Fruit fly (Drosophila melanogaster) whole organism, embryonic: ENCODE results near the gene fau.

Experiments
- Ada2b ChIP-seq: fragments of 200-800 bp; sonication (Bioruptor generic); IDR thresholded peaks from 2 replicates; pipeline ENCODE4 v1.3.6; 2022; ENCODE audit warnings: missing biosample characterization, missing genetic modification characterization
- Adf1 ChIP-seq: fragments of 200-800 bp; sonication (Bioruptor generic); IDR thresholded peaks from 2 replicates; pipeline ENCODE4 v1.3.6; 2022; ENCODE audit warnings: missing biosample characterization, missing genetic modification characterization
- Atf6 ChIP-seq: fragments of 200-800 bp; sonication (Bioruptor generic); IDR thresholded peaks from 2 replicates; pipeline ENCODE4 v1.3.6; 2022; ENCODE audit warnings: missing biosample characterization, missing genetic modification characterization
- Bgb ChIP-seq: fragments of 200-800 bp; sonication (Bioruptor generic); IDR thresholded peaks from 2 replicates; pipeline ENCODE4 v1.3.6; 2022; ENCODE audit warnings: missing biosample characterization, missing genetic modification characterization; ENCODE audit not compliant: partially characterized antibody
- CG1024 ChIP-seq: fragments of 200-800 bp; sonication (Bioruptor generic); IDR thresholded peaks from 2 replicates; pipeline ENCODE4 v1.3.6; 2022; ENCODE audit warnings: missing biosample characterization, missing genetic modification characterization
- CG10959 ChIP-seq: fragments of 200-800 bp; sonication (Bioruptor generic); IDR thresholded peaks from 2 replicates; pipeline ENCODE4 v1.3.6; 2022; ENCODE audit warnings: missing biosample characterization, missing genetic modification characterization
- CG11456 ChIP-seq: fragments of 200-800 bp; sonication (Bioruptor generic); IDR thresholded peaks from 3 replicates; pipeline ENCODE4 v1.3.6; 2022; ENCODE audit warnings: missing biosample characterization, missing genetic modification characterization
- CG11695 ChIP-seq: fragments of 200-800 bp; sonication (Bioruptor generic); IDR thresholded peaks from 3 replicates; pipeline ENCODE4 v1.3.6; 2022; ENCODE audit warnings: missing biosample characterization, missing genetic modification characterization
- CG12155 ChIP-seq: fragments of 200-800 bp; sonication (Bioruptor generic); optimal IDR thresholded peaks from 3 replicates; lab custom pipeline; 2016; ENCODE audit warnings: missing biosample characterization, missing genetic modification characterization
- CG12299 ChIP-seq: fragments of 200-800 bp; sonication (Bioruptor generic); optimal IDR thresholded peaks from 2 replicates; lab custom pipeline; 2018; ENCODE audit warnings: missing biosample characterization, mild to moderate bottlenecking, missing genetic modification characterization
- CG14965 ChIP-seq: fragments of 200-800 bp; sonication (Bioruptor generic); optimal IDR thresholded peaks from 2 replicates; lab custom pipeline; 2016; ENCODE audit warnings: missing biosample characterization, missing genetic modification characterization, borderline replicate concordance
- CG17612 ChIP-seq: fragments of 200-800 bp; sonication (Bioruptor generic); IDR thresholded peaks from 2 replicates; pipeline ENCODE4 v1.3.6; 2022; ENCODE audit warnings: missing biosample characterization, missing genetic modification characterization
- CG18476 ChIP-seq: fragments of 200-800 bp; sonication (Bioruptor generic); optimal IDR thresholded peaks from 2 replicates; lab custom pipeline; 2016; ENCODE audit warnings: missing biosample characterization, mild to moderate bottlenecking, missing genetic modification characterization
- CG18599 ChIP-seq: fragments of 200-800 bp; sonication (Bioruptor generic); optimal IDR thresholded peaks from 3 replicates; lab custom pipeline; 2017; ENCODE audit warnings: missing biosample characterization, missing genetic modification characterization, mild to moderate bottlenecking, moderate library complexity, missing genetic modification reagents
- CG2202 ChIP-seq: fragments of 200-800 bp; sonication (Bioruptor generic); optimal IDR thresholded peaks from 2 replicates; lab custom pipeline; 2018; ENCODE audit warnings: missing biosample characterization, mild to moderate bottlenecking, missing genetic modification characterization
- CG2875 ChIP-seq: fragments of 200-800 bp; sonication (Bioruptor generic); optimal IDR thresholded peaks from 2 replicates; lab custom pipeline; 2017; ENCODE audit warnings: missing biosample characterization, mild to moderate bottlenecking, missing genetic modification characterization, missing genetic modification reagents
- CG30020 ChIP-seq: fragments of 200-800 bp; optimal IDR thresholded peaks from 2 replicates; lab custom pipeline; 2019; ENCODE audit warnings: missing biosample characterization, mild to moderate bottlenecking, missing genetic modification characterization, moderate library complexity
- CG3407 ChIP-seq: fragments of 200-800 bp; sonication (Bioruptor generic); optimal IDR thresholded peaks from 2 replicates; lab custom pipeline; 2018; ENCODE audit warnings: missing biosample characterization, mild to moderate bottlenecking, missing genetic modification characterization
- CG43689 ChIP-seq: fragments of 200-800 bp; sonication (Bioruptor generic); IDR thresholded peaks from 2 replicates; pipeline ENCODE4 v1.3.6; 2022; ENCODE audit warnings: missing biosample characterization, missing genetic modification characterization
- CG5953 ChIP-seq: fragments of 200-800 bp; sonication (Bioruptor generic); IDR thresholded peaks from 2 replicates; pipeline ENCODE4 v1.3.6; 2022; ENCODE audit warnings: missing biosample characterization, missing genetic modification characterization
- CG6654 ChIP-seq: fragments of 200-800 bp; sonication (Bioruptor generic); optimal IDR thresholded peaks from 2 replicates; lab custom pipeline; 2017; ENCODE audit warnings: missing biosample characterization, mild to moderate bottlenecking, missing genetic modification characterization
- CG6689 ChIP-seq: fragments of 200-800 bp; sonication (Bioruptor generic); IDR thresholded peaks from 2 replicates; pipeline ENCODE4 v1.3.6; 2022; ENCODE audit warnings: missing biosample characterization, missing genetic modification characterization
- CG7271 ChIP-seq: fragments of 200-800 bp; sonication (Bioruptor generic); optimal IDR thresholded peaks from 2 replicates; lab custom pipeline; 2018; ENCODE audit warnings: missing biosample characterization, mild to moderate bottlenecking, missing genetic modification characterization, moderate library complexity
- CG7556 ChIP-seq: fragments of 200-800 bp; sonication (Bioruptor generic); optimal IDR thresholded peaks from 2 replicates; lab custom pipeline; 2017; ENCODE audit warnings: missing biosample characterization, mild to moderate bottlenecking, missing genetic modification characterization
- CG8089 ChIP-seq: fragments of 200-800 bp; sonication (Bioruptor generic); optimal IDR thresholded peaks from 3 replicates; lab custom pipeline; 2016; ENCODE audit warnings: missing biosample characterization, missing genetic modification characterization
- CoRest ChIP-seq: fragments of 200-800 bp; sonication (Bioruptor generic); optimal IDR thresholded peaks from 3 replicates; lab custom pipeline; 2018; ENCODE audit warnings: missing biosample characterization, mild to moderate bottlenecking, missing genetic modification characterization, moderate library complexity
- Dad ChIP-seq: fragments of 200-800 bp; sonication (Bioruptor generic); optimal IDR thresholded peaks from 3 replicates; lab custom pipeline; 2016; ENCODE audit warnings: missing biosample characterization, missing genetic modification characterization
- Hsf ChIP-seq: fragments of 200-800 bp; sonication (Bioruptor generic); optimal IDR thresholded peaks from 3 replicates; lab custom pipeline; 2016; ENCODE audit warnings: missing biosample characterization, missing genetic modification characterization
- NC2α ChIP-seq: fragments of 200-800 bp; sonication (Bioruptor generic); optimal IDR thresholded peaks from 2 replicates; lab custom pipeline; 2016; ENCODE audit warnings: missing biosample characterization, missing genetic modification characterization
- NC2β ChIP-seq: fragments of 200-800 bp; sonication (Bioruptor generic); optimal IDR thresholded peaks from 2 replicates; lab custom pipeline; 2016; ENCODE audit warnings: missing biosample characterization, missing genetic modification characterization
- Neu2 ChIP-seq: fragments of 200-800 bp; sonication (Bioruptor generic); optimal IDR thresholded peaks from 3 replicates; lab custom pipeline; 2016; ENCODE audit warnings: missing biosample characterization, missing genetic modification characterization, borderline replicate concordance
- Nf-YC ChIP-seq: fragments of 200-800 bp; optimal IDR thresholded peaks from 3 replicates; lab custom pipeline; 2019; ENCODE audit warnings: missing biosample characterization, mild to moderate bottlenecking, missing genetic modification characterization, moderate library complexity
- NfI ChIP-seq: fragments of 200-800 bp; sonication (Bioruptor generic); optimal IDR thresholded peaks from 3 replicates; lab custom pipeline; 2018; ENCODE audit warnings: missing biosample characterization, mild to moderate bottlenecking, missing genetic modification characterization, moderate library complexity
- Ravus ChIP-seq: fragments of 200-800 bp; sonication (Bioruptor generic); IDR thresholded peaks from 2 replicates; pipeline ENCODE4 v1.3.6; 2022; ENCODE audit warnings: missing biosample characterization, missing genetic modification characterization
- Spps ChIP-seq: fragments of 200-800 bp; sonication (Bioruptor generic); optimal IDR thresholded peaks from 2 replicates; lab custom pipeline; 2018; ENCODE audit warnings: missing biosample characterization, mild to moderate bottlenecking, missing genetic modification characterization
- Ssrp ChIP-seq: fragments of 200-800 bp; sonication (Bioruptor generic); optimal IDR thresholded peaks from 2 replicates; lab custom pipeline; 2018; ENCODE audit warnings: missing biosample characterization, mild to moderate bottlenecking, missing genetic modification characterization, moderate library complexity
- cg ChIP-seq: fragments of 200-800 bp; sonication (Bioruptor generic); optimal IDR thresholded peaks from 3 replicates; lab custom pipeline; 2019; ENCODE audit warnings: missing biosample characterization, mild to moderate bottlenecking, missing genetic modification characterization, moderate library complexity
- dan ChIP-seq: fragments of 200-800 bp; sonication (Bioruptor generic); IDR thresholded peaks from 2 replicates; pipeline ENCODE4 v1.3.6; 2022; ENCODE audit warnings: missing biosample characterization, missing genetic modification characterization
- fu2 ChIP-seq: fragments of 200-800 bp; sonication (Bioruptor generic); optimal IDR thresholded peaks from 2 replicates; lab custom pipeline; 2016; ENCODE audit warnings: missing biosample characterization, missing genetic modification characterization
- gsb ChIP-seq: fragments of 200-800 bp; sonication (Bioruptor generic); IDR thresholded peaks from 2 replicates; pipeline ENCODE4 v1.3.6; 2022; ENCODE audit warnings: missing biosample characterization, missing genetic modification characterization
- ham ChIP-seq: fragments of 200-800 bp; sonication (Bioruptor generic); IDR thresholded peaks from 2 replicates; pipeline ENCODE4 v1.3.6; 2022; ENCODE audit warnings: missing biosample characterization, missing genetic modification characterization
- hkb ChIP-seq, 2 experiments: fragments of 200-800 bp in 1 of 2; fragments of >200 bp in 1 of 2; sonication (Bioruptor generic) in 1 of 2; IDR thresholded peaks in 1 of 2; optimal IDR thresholded peaks in 1 of 2; 2 replicates each; pipeline versions ENCODE4 v1.3.6 to Lab custom; 2017 to 2022; ENCODE audit warnings: missing biosample characterization in 1 of 2, missing genetic modification characterization in 1 of 2
- nau ChIP-seq: fragments of 200-800 bp; sonication (Bioruptor generic); optimal IDR thresholded peaks from 3 replicates; lab custom pipeline; 2017; ENCODE audit warnings: missing biosample characterization, mild to moderate bottlenecking, missing genetic modification characterization, missing genetic modification reagents
- nom ChIP-seq: fragments of 200-800 bp; sonication (Bioruptor generic); optimal IDR thresholded peaks from 2 replicates; lab custom pipeline; 2017; ENCODE audit warnings: missing biosample characterization, missing genetic modification characterization, mild to moderate bottlenecking, moderate library complexity, missing genetic modification reagents
- pan ChIP-seq, 4 experiments: fragments of >200 bp in 3 of 4; fragments of 200-800 bp in 1 of 4; sonication (Bioruptor generic) in 1 of 4; optimal IDR thresholded peaks in 3 of 4; IDR thresholded peaks in 1 of 4; 2 replicates each; pipeline versions ENCODE4 v1.3.6 to Lab custom; 2017 to 2022; ENCODE audit warnings: missing biosample characterization in 2 of 4, missing genetic modification characterization in 2 of 4, mixed read lengths in 1 of 4
- peb ChIP-seq: fragments of 200-800 bp; sonication (Bioruptor generic); IDR thresholded peaks from 2 replicates; pipeline ENCODE4 v1.3.6; 2022; ENCODE audit warnings: missing biosample characterization, missing genetic modification characterization
- pum ChIP-seq: fragments of 200-800 bp; sonication (Bioruptor generic); optimal IDR thresholded peaks from 2 replicates; lab custom pipeline; 2016; ENCODE audit warnings: missing biosample characterization, missing genetic modification characterization
- tio ChIP-seq: fragments of 200-800 bp; sonication (Bioruptor generic); optimal IDR thresholded peaks from 2 replicates; lab custom pipeline; 2017; ENCODE audit warnings: missing biosample characterization, missing genetic modification characterization, inconsistent platforms
- trem ChIP-seq: fragments of 200-800 bp; optimal IDR thresholded peaks from 3 replicates; lab custom pipeline; 2019; ENCODE audit warnings: missing biosample characterization, mild to moderate bottlenecking, missing genetic modification characterization, moderate library complexity
- wdn ChIP-seq: fragments of 200-800 bp; sonication (Bioruptor generic); IDR thresholded peaks from 2 replicates; pipeline ENCODE4 v1.3.6; 2022; ENCODE audit warnings: missing biosample characterization, missing genetic modification characterization

The fau gene

DNA sequence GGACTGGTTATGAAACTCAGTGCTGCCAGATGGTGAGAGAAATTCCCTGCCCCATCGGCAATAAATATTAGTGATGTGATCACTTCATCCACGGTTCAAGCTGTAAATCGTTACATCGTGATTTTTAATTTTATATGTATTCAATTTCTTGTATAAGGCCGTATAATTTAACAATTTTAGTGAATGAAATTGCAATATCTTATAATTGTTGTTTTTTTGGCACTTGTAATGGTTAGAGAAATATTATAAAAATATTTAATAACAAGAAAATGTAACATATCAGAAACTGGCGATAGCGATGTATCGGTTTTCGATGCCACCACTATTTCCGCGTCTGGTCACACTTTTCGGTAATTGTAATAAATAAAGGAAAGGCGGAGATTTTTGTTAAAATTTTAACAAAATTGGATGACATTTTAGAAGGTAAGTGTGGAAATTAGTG lies 6.9 kb upstream of the fau start, which contains the start of the genes mRpL37 and Rbp1 (continued):
- TF ChIP-seq NC2α (GFP tag; lab: Kevin White, UChicago) (no peak), CG3407 (no peak), gsb (GFP tag; lab: Robert Waterston, UW) (no peak), nom (GFP tag; lab: Kevin White, UChicago) (no peak), CG18476 (GFP tag; lab: Kevin White, UChicago) (peak; percentile 63), Spps (tag; lab: Kevin White, UChicago) (peak; percentile 43), Ssrp (tag; lab: Kevin White, UChicago) (peak; percentile 81), wdn (GFP tag; lab: Robert Waterston, UW) (no peak), CG30020 (tag; lab: Kevin White, UChicago) (peak; percentile 85), CG6654 (GFP tag; lab: Kevin White, UChicago) (peak; percentile 11), CG14965 (GFP tag; lab: Kevin White, UChicago) (no peak), CG11695 (GFP tag; lab: Robert Waterston, UW) (peak; percentile 30; the same call in 1 of the 3 replicates), CG43689 (GFP tag; lab: Robert Waterston, UW) (no peak), CG12299 (tag; lab: Kevin White, UChicago) (peak; percentile 55), CG5953 (no peak), CG17612 (GFP tag; lab: Robert Waterston, UW) (no peak), CG18599 (GFP tag; lab: Kevin White, UChicago) (peak; percentile 56), Dad (GFP tag; lab: Kevin White, UChicago) (peak; percentile 24), Hsf (GFP tag; lab: Kevin White, UChicago) (peak; percentile 80), CG7271 (tag; lab: Kevin White, UChicago) (no peak), CG11456 (GFP tag; lab: Robert Waterston, UW) (peak; percentile 84), Adf1 (peak; percentile 31; the same call in 1 of the 2 replicates), Atf6 (GFP tag; lab: Robert Waterston, UW) (no peak), Bgb (peak; percentile 79), NC2β (GFP tag; lab: Kevin White, UChicago) (peak; percentile 45), CG2202 (tag; lab: Kevin White, UChicago) (peak; percentile 23), pum (GFP tag; lab: Kevin White, UChicago) (peak; percentile 71), CG8089 (GFP tag; lab: Kevin White, UChicago) (peak; percentile 35), CG7556 (no peak), cg (GFP tag; lab: Kevin White, UChicago) (no peak), tio (GFP tag; lab: Kevin White, UChicago) (peak; percentile 66), fu2 (GFP tag; lab: Kevin White, UChicago) (no peak), CoRest (tag; lab: Kevin White, UChicago) (peak; percentile 90), CG2875 (GFP tag; lab: Kevin White, UChicago) (no peak), Nf-YC (tag; lab: Kevin White, UChicago) (peak; percentile 76), pan (optimal IDR thresholded peaks at IDR 0.05; lab: Kevin White, UChicago) (no peak), pan (GFP tag; optimal IDR thresholded peaks at IDR 0.05 in 1 of 2, IDR thresholded peaks at IDR 0.05 in 1 of 2) (no peak), CG10959 (GFP tag; lab: Robert Waterston, UW) (no peak), Ada2b (peak; percentile 42; the same call in 1 of the 2 replicates), CG1024 (GFP tag; lab: Robert Waterston, UW) (no peak), CG6689 (GFP tag; lab: Robert Waterston, UW) (peak; percentile 63), Ravus (GFP tag; lab: Robert Waterston, UW) (no peak; the same call in 1 of the 2 replicates), CG12155 (peak; percentile 79), hkb (optimal IDR thresholded peaks at IDR 0.05; lab: Kevin White, UChicago) (peak; percentile 13), hkb (GFP tag; IDR thresholded peaks at IDR 0.05; lab: Robert Waterston, UW) (no peak), dan (GFP tag; lab: Robert Waterston, UW) (peak; percentile 43; the same call in 1 of the 2 replicates), nau (GFP tag; lab: Kevin White, UChicago) (no peak), trem (tag; lab: Kevin White, UChicago) (peak; percentile 88), Neu2 (GFP tag; lab: Kevin White, UChicago) (no peak), ham (no peak), peb (GFP tag; lab: Robert Waterston, UW) (peak; percentile 54; the same call in 1 of the 2 replicates), NfI (GFP tag; lab: Kevin White, UChicago) (peak; percentile 71)
